Fruit fly (Drosophila melanogaster) whole organism, embryonic: ENCODE data around the gene CG9628.

Experiments used
- CG10209 ChIP-seq: fragments of 200-800 bp; sonication (Bioruptor generic); optimal IDR thresholded peaks from 3 replicates; lab custom pipeline; 2017; ENCODE audit warnings: missing biosample characterization, mild to moderate bottlenecking, missing genetic modification characterization, missing genetic modification reagents
- CG10366 ChIP-seq: fragments of 200-800 bp; sonication (Bioruptor generic); IDR thresholded peaks from 2 replicates; pipeline ENCODE4 v1.3.6; 2022; ENCODE audit warnings: missing biosample characterization, missing genetic modification characterization
- CG13287 ChIP-seq: fragments of 200-800 bp; sonication (Bioruptor generic); IDR thresholded peaks from 2 replicates; pipeline ENCODE4 v1.3.6; 2022; ENCODE audit warnings: missing biosample characterization, missing genetic modification characterization; ENCODE audit not compliant: partially characterized antibody
- CG15073 ChIP-seq: fragments of 200-800 bp; sonication (Bioruptor generic); optimal IDR thresholded peaks from 2 replicates; lab custom pipeline; 2016; ENCODE audit warnings: missing biosample characterization, missing genetic modification characterization
- CG16813 ChIP-seq: fragments of 200-800 bp; sonication (Bioruptor generic); IDR thresholded peaks from 3 replicates; pipeline ENCODE4 v1.3.6; 2022; ENCODE audit warnings: missing biosample characterization, missing genetic modification characterization; ENCODE audit not compliant: partially characterized antibody
- CG17359 ChIP-seq: fragments of 200-800 bp; sonication (Bioruptor generic); optimal IDR thresholded peaks from 3 replicates; lab custom pipeline; 2018; ENCODE audit warnings: missing biosample characterization, mild to moderate bottlenecking, missing genetic modification characterization, moderate library complexity
- CG17361 ChIP-seq: fragments of 200-800 bp; sonication (Bioruptor generic); IDR thresholded peaks from 3 replicates; pipeline ENCODE4 v1.3.6; 2022; ENCODE audit warnings: missing biosample characterization, missing genetic modification characterization
- CG17385 ChIP-seq: fragments of 200-800 bp; sonication (Bioruptor generic); optimal IDR thresholded peaks from 3 replicates; lab custom pipeline; 2018; ENCODE audit warnings: missing biosample characterization, mild to moderate bottlenecking, missing genetic modification characterization
- CG17912 ChIP-seq: fragments of 200-800 bp; sonication (Bioruptor generic); optimal IDR thresholded peaks from 2 replicates; lab custom pipeline; 2018; ENCODE audit warnings: missing biosample characterization, mild to moderate bottlenecking, missing genetic modification characterization
- CG18262 ChIP-seq: fragments of 200-800 bp; optimal IDR thresholded peaks from 3 replicates; lab custom pipeline; 2019; ENCODE audit warnings: missing biosample characterization, mild to moderate bottlenecking, missing genetic modification characterization, moderate library complexity
- CG18764 ChIP-seq: fragments of 200-800 bp; sonication (Bioruptor generic); optimal IDR thresholded peaks from 3 replicates; lab custom pipeline; 2016; ENCODE audit warnings: missing biosample characterization, missing genetic modification characterization
- CG30403 ChIP-seq: fragments of 200-800 bp; sonication (Bioruptor generic); optimal IDR thresholded peaks from 3 replicates; lab custom pipeline; 2016; ENCODE audit warnings: missing biosample characterization, missing genetic modification characterization
- CG31365 ChIP-seq: fragments of 200-800 bp; sonication (Bioruptor generic); optimal IDR thresholded peaks from 2 replicates; lab custom pipeline; 2018; ENCODE audit warnings: missing biosample characterization, mild to moderate bottlenecking, missing genetic modification characterization
- CG32532 ChIP-seq: fragments of 200-800 bp; sonication (Bioruptor generic); IDR thresholded peaks from 2 replicates; pipeline ENCODE4 v1.3.6; 2022; ENCODE audit warnings: missing biosample characterization, missing genetic modification characterization
- CG33213 ChIP-seq: fragments of 200-800 bp; sonication (Bioruptor generic); optimal IDR thresholded peaks from 3 replicates; lab custom pipeline; 2016; ENCODE audit warnings: missing biosample characterization, missing genetic modification characterization
- CG4854 ChIP-seq: fragments of 200-800 bp; sonication (Bioruptor generic); optimal IDR thresholded peaks from 2 replicates; lab custom pipeline; 2016; ENCODE audit warnings: missing biosample characterization, missing genetic modification characterization, inconsistent platforms
- CG6175 ChIP-seq: fragments of 200-800 bp; sonication (Bioruptor generic); IDR thresholded peaks from 3 replicates; pipeline ENCODE4 v1.3.6; 2022; ENCODE audit warnings: missing biosample characterization, missing genetic modification characterization
- CG7357 ChIP-seq: fragments of 200-800 bp; sonication (Bioruptor generic); IDR thresholded peaks from 3 replicates; pipeline ENCODE4 v1.3.6; 2022; ENCODE audit warnings: missing biosample characterization, missing genetic modification characterization
- CG7745 ChIP-seq: fragments of 200-800 bp; sonication (Bioruptor generic); optimal IDR thresholded peaks from 2 replicates; lab custom pipeline; 2018; ENCODE audit warnings: missing biosample characterization, mild to moderate bottlenecking, missing genetic modification characterization, moderate library complexity
- CG7963 ChIP-seq: fragments of 200-800 bp; sonication (Bioruptor generic); IDR thresholded peaks from 3 replicates; pipeline ENCODE4 v1.3.6; 2022; ENCODE audit warnings: missing biosample characterization, missing genetic modification characterization; ENCODE audit not compliant: partially characterized antibody
- CG8089 ChIP-seq: fragments of 200-800 bp; sonication (Bioruptor generic); optimal IDR thresholded peaks from 3 replicates; lab custom pipeline; 2016; ENCODE audit warnings: missing biosample characterization, missing genetic modification characterization
- D19B ChIP-seq: fragments of 200-800 bp; sonication (Bioruptor generic); optimal IDR thresholded peaks from 2 replicates; lab custom pipeline; 2017; ENCODE audit warnings: missing biosample characterization, mild to moderate bottlenecking, missing genetic modification characterization
- Dll ChIP-seq: fragments of 200-800 bp; sonication (Bioruptor generic); IDR thresholded peaks from 4 replicates; pipeline ENCODE4 v1.3.6; 2022; ENCODE audit warnings: missing biosample characterization, missing genetic modification characterization; ENCODE audit not compliant: partially characterized antibody
- Myb ChIP-seq: fragments of 200-800 bp; sonication (Bioruptor generic); optimal IDR thresholded peaks from 2 replicates; lab custom pipeline; 2016; ENCODE audit warnings: missing biosample characterization, missing genetic modification characterization
- NC2β ChIP-seq: fragments of 200-800 bp; sonication (Bioruptor generic); optimal IDR thresholded peaks from 2 replicates; lab custom pipeline; 2016; ENCODE audit warnings: missing biosample characterization, missing genetic modification characterization
- NFAT ChIP-seq: fragments of 200-800 bp; sonication (Bioruptor generic); IDR thresholded peaks from 2 replicates; pipeline ENCODE4 v1.3.6; 2022; ENCODE audit warnings: missing biosample characterization, missing genetic modification characterization
- Neu2 ChIP-seq: fragments of 200-800 bp; sonication (Bioruptor generic); optimal IDR thresholded peaks from 3 replicates; lab custom pipeline; 2016; ENCODE audit warnings: missing biosample characterization, missing genetic modification characterization, borderline replicate concordance
- NfI ChIP-seq: fragments of 200-800 bp; sonication (Bioruptor generic); optimal IDR thresholded peaks from 3 replicates; lab custom pipeline; 2018; ENCODE audit warnings: missing biosample characterization, mild to moderate bottlenecking, missing genetic modification characterization, moderate library complexity
- Poxn ChIP-seq: fragments of 200-800 bp; sonication (Bioruptor generic); IDR thresholded peaks from 2 replicates; pipeline ENCODE4 v1.3.6; 2022; ENCODE audit warnings: missing biosample characterization, missing genetic modification characterization
- Ssrp ChIP-seq: fragments of 200-800 bp; sonication (Bioruptor generic); optimal IDR thresholded peaks from 2 replicates; lab custom pipeline; 2018; ENCODE audit warnings: missing biosample characterization, mild to moderate bottlenecking, missing genetic modification characterization, moderate library complexity
- Trl ChIP-seq, 3 experiments: fragments of >200 bp in 2 of 3; fragments of 200-800 bp in 1 of 3; sonication (Bioruptor generic) in 1 of 3; optimal IDR thresholded peaks; 2 replicates in 1 of 3; 3 replicates in 2 of 3; lab custom pipeline; 2016 to 2017; ENCODE audit warnings: missing biosample characterization in 1 of 3, missing genetic modification characterization in 1 of 3
- YL-1 ChIP-seq: fragments of 200-800 bp; sonication (Bioruptor generic); optimal IDR thresholded peaks from 3 replicates; lab custom pipeline; 2017; ENCODE audit warnings: missing biosample characterization, mild to moderate bottlenecking, missing genetic modification characterization
- caup ChIP-seq: fragments of 200-800 bp; sonication (Bioruptor generic); optimal IDR thresholded peaks from 3 replicates; lab custom pipeline; 2017; ENCODE audit warnings: missing biosample characterization, mild to moderate bottlenecking, missing genetic modification characterization, moderate library complexity; ENCODE audit not compliant: severe bottlenecking
- cg ChIP-seq: fragments of 200-800 bp; sonication (Bioruptor generic); optimal IDR thresholded peaks from 3 replicates; lab custom pipeline; 2019; ENCODE audit warnings: missing biosample characterization, mild to moderate bottlenecking, missing genetic modification characterization, moderate library complexity
- chinmo ChIP-seq: fragments of 200-800 bp; sonication (Bioruptor generic); IDR thresholded peaks from 4 replicates; pipeline ENCODE4 v1.3.6; 2022; ENCODE audit warnings: missing biosample characterization, missing genetic modification characterization; ENCODE audit not compliant: partially characterized antibody
- chn ChIP-seq: fragments of 200-800 bp; sonication (Bioruptor generic); optimal IDR thresholded peaks from 2 replicates; lab custom pipeline; 2016; ENCODE audit warnings: missing biosample characterization, missing genetic modification characterization
- disco-r ChIP-seq: fragments of 200-800 bp; sonication (Bioruptor generic); optimal IDR thresholded peaks from 2 replicates; lab custom pipeline; 2016; ENCODE audit warnings: missing biosample characterization, missing genetic modification characterization
- dmrt11E ChIP-seq: fragments of 200-800 bp; sonication (Bioruptor generic); optimal IDR thresholded peaks from 3 replicates; lab custom pipeline; 2018; ENCODE audit warnings: missing biosample characterization, mild to moderate bottlenecking, missing genetic modification characterization, moderate library complexity
- dysf ChIP-seq: fragments of 200-800 bp; sonication (Bioruptor generic); IDR thresholded peaks from 3 replicates; pipeline ENCODE4 v1.3.6; 2022; ENCODE audit warnings: missing biosample characterization, missing genetic modification characterization
- fd3F ChIP-seq: fragments of 200-800 bp; sonication (Bioruptor generic); optimal IDR thresholded peaks from 2 replicates; lab custom pipeline; 2018; ENCODE audit warnings: missing biosample characterization, mild to moderate bottlenecking, missing genetic modification characterization, moderate library complexity
- h ChIP-seq: fragments of >200 bp; optimal IDR thresholded peaks from 2 replicates; lab custom pipeline; 2017
- hb ChIP-seq: fragments of 200-800 bp; sonication (Bioruptor generic); IDR thresholded peaks from 3 replicates; pipeline ENCODE4 v1.3.6; 2022; ENCODE audit warnings: missing biosample characterization, missing genetic modification characterization; ENCODE audit not compliant: partially characterized antibody
- insv ChIP-seq, 2 experiments: fragments of 200-800 bp; sonication (Bioruptor generic); optimal IDR thresholded peaks; 3 replicates each; lab custom pipeline; 2016 to 2018; ENCODE audit warnings: missing biosample characterization in 2 of 2, missing genetic modification characterization in 2 of 2
- knrl ChIP-seq: fragments of 200-800 bp; sonication (Bioruptor generic); IDR thresholded peaks from 3 replicates; pipeline ENCODE4 v1.3.6; 2022; ENCODE audit warnings: missing biosample characterization, missing genetic modification characterization; ENCODE audit not compliant: partially characterized antibody
- odd ChIP-seq: fragments of 200-800 bp; sonication (Bioruptor generic); optimal IDR thresholded peaks from 2 replicates; lab custom pipeline; 2017; ENCODE audit warnings: missing biosample characterization, mild to moderate bottlenecking, missing genetic modification characterization
- slp2 ChIP-seq: fragments of 200-800 bp; sonication (Bioruptor generic); optimal IDR thresholded peaks from 2 replicates; lab custom pipeline; 2016; ENCODE audit warnings: missing biosample characterization, missing genetic modification characterization
- tap ChIP-seq: fragments of 200-800 bp; optimal IDR thresholded peaks from 3 replicates; lab custom pipeline; 2019; ENCODE audit warnings: missing biosample characterization, mild to moderate bottlenecking, missing genetic modification characterization, moderate library complexity
- unc-4 ChIP-seq: fragments of 200-800 bp; sonication (Bioruptor generic); IDR thresholded peaks from 2 replicates; pipeline ENCODE4 v1.3.6; 2022; ENCODE audit warnings: missing biosample characterization, missing genetic modification characterization; ENCODE audit not compliant: partially characterized antibody

CG9628 gene

dm6 chr3L:14634019-14634772, 11.6 kb downstream of the CG9628 start (continued):
- no peak for TF ChIP-seq disco-r
- TF ChIP-seq Myb (GFP tag; lab: Kevin White, UChicago) = no peak
- 0 out of 2 replicates have a peak, but pooled peaks have one; percentile 19 for TF ChIP-seq CG32532
- peak; percentile 29 for TF ChIP-seq CG30403 (GFP tag; lab: Kevin White, UChicago)
- no peak for TF ChIP-seq CG15073
- peak; percentile 67 for TF ChIP-seq dmrt11E (tag; lab: Kevin White, UChicago)
- TF ChIP-seq CG33213 (GFP tag; lab: Kevin White, UChicago) = peak; percentile 27
- TF ChIP-seq CG6175 (GFP tag; lab: Robert Waterston, UW) = no peak
- no peak for TF ChIP-seq YL-1 (GFP tag; lab: Kevin White, UChicago)
- TF ChIP-seq CG18262 (tag; lab: Kevin White, UChicago) = peak; percentile 39
- peak; percentile 35 for TF ChIP-seq Ssrp (tag; lab: Kevin White, UChicago)
- no peak for TF ChIP-seq CG17385 (GFP tag; lab: Kevin White, UChicago)
- no peak for TF ChIP-seq cg (GFP tag; lab: Kevin White, UChicago)
- TF ChIP-seq CG7357 (GFP tag; lab: Robert Waterston, UW) = no peak
- TF ChIP-seq fd3F (GFP tag; lab: Kevin White, UChicago) = no peak
- TF ChIP-seq CG8089 = no peak
- no peak for TF ChIP-seq Poxn (GFP tag; lab: Robert Waterston, UW)
- peak in 1 of 2 experiments; percentile 68 for TF ChIP-seq Trl (optimal IDR thresholded peaks at IDR 0.05; lab: Kevin White, UChicago)
- no peak for TF ChIP-seq Trl (GFP tag; optimal IDR thresholded peaks at IDR 0.05; lab: Kevin White, UChicago)
- TF ChIP-seq CG17361 (GFP tag; lab: Robert Waterston, UW) = no peak
- TF ChIP-seq slp2 = no peak
- TF ChIP-seq D19B (GFP tag; lab: Kevin White, UChicago) = no peak
- no peak for TF ChIP-seq CG10209
- TF ChIP-seq NfI (GFP tag; lab: Kevin White, UChicago) = no peak
- TF ChIP-seq knrl = no peak
- peak; percentile 27 for TF ChIP-seq CG17359
- TF ChIP-seq dysf (GFP tag; lab: Robert Waterston, UW) = peak; percentile 43; the same call in 1 of the 3 replicates
- TF ChIP-seq Neu2 (GFP tag; lab: Kevin White, UChicago) = no peak
- no peak for TF ChIP-seq unc-4 (GFP tag; lab: Robert Waterston, UW)
- no peak for TF ChIP-seq chinmo
- no peak for TF ChIP-seq CG13287 (GFP tag; lab: Robert Waterston, UW)
- no peak for TF ChIP-seq CG16813
- TF ChIP-seq NFAT (GFP tag; lab: Robert Waterston, UW) = no peak
- no peak for TF ChIP-seq Dll (GFP tag; lab: Robert Waterston, UW)
- TF ChIP-seq CG10366 (GFP tag; lab: Robert Waterston, UW) = no peak; the same call in 1 of the 2 replicates
- no peak for TF ChIP-seq h (lab: Kevin White, UChicago)
- no peak for TF ChIP-seq CG18764 (GFP tag; lab: Kevin White, UChicago)
- no peak for TF ChIP-seq tap
- TF ChIP-seq chn (GFP tag; lab: Kevin White, UChicago) = no peak
- no peak for TF ChIP-seq NC2β (GFP tag; lab: Kevin White, UChicago)
- TF ChIP-seq CG7963 (GFP tag; lab: Robert Waterston, UW) = no peak
- TF ChIP-seq caup (GFP tag; lab: Kevin White, UChicago) = no peak
- no peak for TF ChIP-seq CG31365
- TF ChIP-seq insv (GFP tag; optimal IDR thresholded peaks at IDR 0.05; lab: Kevin White, UChicago) = no peak
- TF ChIP-seq CG17912 (GFP tag; lab: Kevin White, UChicago) = no peak
- TF ChIP-seq CG7745 = no peak
- no peak for TF ChIP-seq hb (GFP tag; lab: Robert Waterston, UW)
- TF ChIP-seq CG4854 (GFP tag; lab: Kevin White, UChicago) = no peak
- TF ChIP-seq odd = peak; percentile 4
